Worm (Caenorhabditis elegans) whole organism, L3 larva: ENCODE measurements around the gene cdh-12.

Experiments
- ama-1 ChIP-seq: fragments of 150-350 bp; optimal IDR thresholded peaks from 2 replicates; lab custom pipeline; 2018
- ceh-28 ChIP-seq: fragments of 150-350 bp; optimal IDR thresholded peaks from 2 replicates; lab custom pipeline; 2014; ENCODE audit warnings: missing biosample characterization, missing genetic modification reagents, missing genetic modification characterization
- egl-27 ChIP-seq: sonication (generic microtip); optimal IDR thresholded peaks from 4 replicates; lab custom pipeline; 2017; ENCODE audit warnings: missing biosample characterization, missing genetic modification reagents, missing genetic modification characterization
- fkh-10 ChIP-seq: sonication (generic microtip); optimal IDR thresholded peaks from 2 replicates; lab custom pipeline; 2017; ENCODE audit warnings: missing biosample characterization, missing genetic modification reagents, missing genetic modification characterization
- fos-1 ChIP-seq: fragments of 150-350 bp; optimal IDR thresholded peaks from 2 replicates; lab custom pipeline; 2014; ENCODE audit warnings: missing biosample characterization, missing genetic modification characterization
- lsy-12 ChIP-seq: sonication (generic microtip); optimal IDR thresholded peaks from 2 replicates; lab custom pipeline; 2016; ENCODE audit warnings: mild to moderate bottlenecking, missing genetic modification characterization, missing compliant biosample characterization
- mdl-1 ChIP-seq: fragments of 150-350 bp; optimal IDR thresholded peaks from 2 replicates; lab custom pipeline; 2014; ENCODE audit warnings: missing biosample characterization, missing genetic modification characterization
- nhr-11 ChIP-seq: fragments of 150-350 bp; optimal IDR thresholded peaks from 2 replicates; lab custom pipeline; 2014; ENCODE audit warnings: missing biosample characterization, missing genetic modification characterization
- nhr-237 ChIP-seq: fragments of 150-350 bp; optimal IDR thresholded peaks from 2 replicates; lab custom pipeline; 2014; ENCODE audit warnings: missing biosample characterization, missing genetic modification characterization
- nhr-28 ChIP-seq: fragments of 150-350 bp; optimal IDR thresholded peaks from 2 replicates; lab custom pipeline; 2014; ENCODE audit warnings: missing biosample characterization, missing genetic modification characterization
- snpc-4 ChIP-seq: fragments of 150-350 bp; optimal IDR thresholded peaks from 2 replicates; lab custom pipeline; 2014; ENCODE audit warnings: missing biosample characterization, missing genetic modification characterization
- unc-62 ChIP-seq: fragments of 150-350 bp; sonication (generic microtip); optimal IDR thresholded peaks from 4 replicates; lab custom pipeline; 2014; ENCODE audit warnings: missing biosample characterization, missing genetic modification reagents, missing genetic modification characterization
- ztf-4 ChIP-seq: fragments of 150-350 bp; optimal IDR thresholded peaks from 2 replicates; lab custom pipeline; 2014; ENCODE audit warnings: missing biosample characterization, missing genetic modification characterization

DNA sequence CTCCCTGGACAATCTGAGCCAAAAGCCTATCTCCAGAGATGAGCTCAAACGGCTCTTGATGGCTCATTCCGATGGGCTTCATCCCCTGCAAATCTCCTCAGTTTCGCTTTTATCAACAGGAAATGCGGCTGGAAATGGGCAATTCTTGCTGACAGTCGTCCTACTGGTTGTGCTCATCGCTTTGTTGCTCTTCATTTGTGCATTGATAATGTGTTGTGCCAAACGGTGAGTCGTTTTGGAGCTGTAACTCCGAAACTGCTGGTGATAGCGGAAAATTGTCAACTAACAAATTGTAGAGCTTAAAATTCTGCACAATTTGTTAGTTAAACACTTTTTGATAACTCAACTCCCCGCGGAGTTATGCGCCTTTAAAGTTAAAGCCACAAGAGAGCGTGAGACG, 27.2 kb downstream of the cdh-12 start:
- TF ChIP-seq unc-62 (GFP tag; lab: Kevin White, UChicago): no peak
- TF ChIP-seq snpc-4 (tag; lab: Kevin White, UChicago): no peak
- no peak for TF ChIP-seq nhr-28 (tag; lab: Kevin White, UChicago)
- no peak for TF ChIP-seq mdl-1 (tag; lab: Kevin White, UChicago)
- TF ChIP-seq ztf-4: no peak
- no peak for TF ChIP-seq nhr-237
- no peak for TF ChIP-seq ceh-28 (tag; lab: Kevin White, UChicago)
- TF ChIP-seq fkh-10: no peak
- no peak for TF ChIP-seq ama-1 (lab: Kevin White, UChicago)
- no peak for TF ChIP-seq lsy-12 (tag; lab: Kevin White, UChicago)
- TF ChIP-seq fos-1 (tag; lab: Kevin White, UChicago): no peak
- no peak for TF ChIP-seq nhr-11
- no peak for TF ChIP-seq egl-27
